Worm (Caenorhabditis elegans) whole organism, L4 larva: ENCODE results near the gene K09F5.4.

Experiments
- Y48G9A.11 ChIP-seq: fragments of 200-800 bp; sonication (Bioruptor generic); IDR thresholded peaks from 2 replicates; pipeline ENCODE4 v1.3.6; 2022; ENCODE audit warnings: missing genetic modification reagents, missing genetic modification characterization, missing compliant biosample characterization
- ceh-82 ChIP-seq: sonication (generic microtip); optimal IDR thresholded peaks from 2 replicates; lab custom pipeline; 2017; ENCODE audit warnings: missing biosample characterization, missing genetic modification characterization
- duxl-1 ChIP-seq: sonication (generic microtip); optimal IDR thresholded peaks from 2 replicates; lab custom pipeline; 2016; ENCODE audit warnings: mild to moderate bottlenecking, missing genetic modification characterization, moderate library complexity, missing compliant biosample characterization; ENCODE audit not compliant: poor library complexity
- lsy-2 ChIP-seq, 2 experiments: fragments of 150-350 bp in 1 of 2; sonication (generic microtip) in 1 of 2; optimal IDR thresholded peaks; 2 replicates each; lab custom pipeline; 2014 to 2017; ENCODE audit warnings: missing biosample characterization in 2 of 2, missing genetic modification characterization in 2 of 2
- nhr-11 ChIP-seq: fragments of 150-350 bp; optimal IDR thresholded peaks from 2 replicates; lab custom pipeline; 2014; ENCODE audit warnings: missing biosample characterization, missing genetic modification characterization
- nhr-6 ChIP-seq: fragments of 150-350 bp; optimal IDR thresholded peaks from 2 replicates; lab custom pipeline; 2014; ENCODE audit warnings: missing biosample characterization, missing genetic modification characterization
- nhr-76 ChIP-seq: fragments of 150-350 bp; optimal IDR thresholded peaks from 2 replicates; lab custom pipeline; 2014; ENCODE audit warnings: missing biosample characterization, missing genetic modification characterization
- pqm-1 ChIP-seq: sonication (generic microtip); optimal IDR thresholded peaks from 2 replicates; lab custom pipeline; 2017; ENCODE audit warnings: missing biosample characterization, missing genetic modification characterization

ce11 chrX:7674871-7675270 lies 35.7 kb downstream of the K09F5.4 start:
- TF ChIP-seq nhr-11 (tag; lab: Kevin White, UChicago) (no peak), pqm-1 (tag; lab: Kevin White, UChicago) (no peak), nhr-76 (tag; lab: Kevin White, UChicago) (no peak), lsy-2 (tag; optimal IDR thresholded peaks at IDR 0.05; lab: Kevin White, UChicago) (no peak), ceh-82 (tag; lab: Kevin White, UChicago) (no peak), Y48G9A.11 (GFP tag; lab: Robert Waterston, UW) (no peak), nhr-6 (no peak), duxl-1 (tag; lab: Kevin White, UChicago) (no peak)
